Worm (Caenorhabditis elegans): ENCODE results near the gene twk-3.

ce11 chrII:8216433-8216832, 3.9 kb upstream of the twk-3 start, which contains the start of gene M110.3:
- TF ChIP-seq cog-1 (tag; optimal IDR thresholded peaks at IDR 0.05) (no peak), flt-1 (GFP tag; IDR thresholded peaks at IDR 0.05) (no peak), klf-2 (GFP tag; conservative IDR thresholded peaks at IDR 0.05) (no peak), ztf-29 (GFP tag; IDR thresholded peaks at IDR 0.05) (no peak), med-1 (GFP tag; optimal IDR thresholded peaks at IDR 0.05; ENCODE audit: insufficient read depth) (no peak), tab-1 (GFP tag; IDR thresholded peaks at IDR 0.05) (no peak)

Measured in whole organism, midembryonic.